Worm (Caenorhabditis elegans) whole organism, L3 larva: ENCODE measurements around the gene hrg-7.

ENCODE experiments used
- ZK546.5 ChIP-seq: sonication (generic microtip); optimal IDR thresholded peaks from 2 replicates; lab custom pipeline; 2017; ENCODE audit warnings: missing biosample characterization, missing genetic modification characterization
- ceh-82 ChIP-seq: fragments of 150-350 bp; optimal IDR thresholded peaks from 2 replicates; lab custom pipeline; 2014; ENCODE audit warnings: missing biosample characterization, missing genetic modification characterization
- egl-27 ChIP-seq: sonication (generic microtip); optimal IDR thresholded peaks from 4 replicates; lab custom pipeline; 2017; ENCODE audit warnings: missing biosample characterization, missing genetic modification reagents, missing genetic modification characterization
- elt-2 ChIP-seq: sonication (generic microtip); optimal IDR thresholded peaks from 2 replicates; lab custom pipeline; 2016; ENCODE audit warnings: missing genetic modification reagents, mild to moderate bottlenecking, missing genetic modification characterization, missing compliant biosample characterization
- fkh-10 ChIP-seq: sonication (generic microtip); optimal IDR thresholded peaks from 2 replicates; lab custom pipeline; 2017; ENCODE audit warnings: missing biosample characterization, missing genetic modification reagents, missing genetic modification characterization
- hmg-11 ChIP-seq: sonication (generic microtip); optimal IDR thresholded peaks from 2 replicates; lab custom pipeline; 2016; ENCODE audit warnings: missing genetic modification characterization, missing compliant biosample characterization
- nhr-11 ChIP-seq: fragments of 150-350 bp; optimal IDR thresholded peaks from 2 replicates; lab custom pipeline; 2014; ENCODE audit warnings: missing biosample characterization, missing genetic modification characterization
- nhr-25 ChIP-seq: sonication (generic microtip); optimal IDR thresholded peaks from 2 replicates; lab custom pipeline; 2017; ENCODE audit warnings: missing biosample characterization, missing genetic modification characterization
- unc-39 ChIP-seq: sonication (generic microtip); optimal IDR thresholded peaks from 4 replicates; lab custom pipeline; 2017; ENCODE audit warnings: missing biosample characterization, missing genetic modification characterization
- unc-62 ChIP-seq: fragments of 150-350 bp; sonication (generic microtip); optimal IDR thresholded peaks from 4 replicates; lab custom pipeline; 2014; ENCODE audit warnings: missing biosample characterization, missing genetic modification reagents, missing genetic modification characterization
- zag-1 ChIP-seq: fragments of 150-350 bp; optimal IDR thresholded peaks from 2 replicates; lab custom pipeline; 2014; ENCODE audit warnings: missing biosample characterization, missing genetic modification characterization
- ztf-4 ChIP-seq: fragments of 150-350 bp; optimal IDR thresholded peaks from 2 replicates; lab custom pipeline; 2014; ENCODE audit warnings: missing biosample characterization, missing genetic modification characterization

DNA sequence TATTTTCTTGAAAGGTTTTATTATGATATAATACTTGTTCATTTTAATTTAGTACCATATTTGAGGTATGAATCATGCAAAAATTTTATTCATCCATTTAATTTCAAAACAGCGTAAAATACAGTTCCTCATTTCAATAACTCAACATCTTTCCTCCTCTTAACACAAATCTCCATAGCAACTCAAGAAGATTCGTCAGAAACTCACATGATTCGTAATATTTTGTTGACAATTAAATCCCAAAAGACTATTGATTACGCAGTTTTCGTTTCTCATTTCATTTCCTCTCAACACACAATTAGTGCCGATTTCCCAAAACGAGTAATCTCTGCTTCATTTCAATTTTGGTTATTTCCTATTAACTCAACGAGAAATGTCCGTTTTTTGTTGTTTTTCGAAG, 33.5 kb upstream of the hrg-7 start, which contains the start of gene R11D1.2:
- TF ChIP-seq ceh-82 (no peak), elt-2 (no peak), nhr-25 (tag; lab: Kevin White, UChicago) (no peak), zag-1 (tag; lab: Kevin White, UChicago) (no peak), fkh-10 (GFP tag; lab: Kevin White, UChicago) (no peak), ZK546.5 (tag; lab: Kevin White, UChicago) (no peak), nhr-11 (tag; lab: Kevin White, UChicago) (no peak), egl-27 (tag; lab: Kevin White, UChicago) (no peak), ztf-4 (no peak), unc-39 (no peak), unc-62 (GFP tag; lab: Kevin White, UChicago) (no peak), hmg-11 (tag; lab: Kevin White, UChicago) (no peak)
